Worm (Caenorhabditis elegans) whole organism, L3 larva: ENCODE data around the gene srd-70.

ENCODE experiments used
- daf-12 ChIP-seq: fragments of 150-350 bp; optimal IDR thresholded peaks from 2 replicates; lab custom pipeline; 2014; ENCODE audit warnings: missing biosample characterization, missing genetic modification reagents, missing genetic modification characterization
- elt-2 ChIP-seq: sonication (generic microtip); optimal IDR thresholded peaks from 2 replicates; lab custom pipeline; 2016; ENCODE audit warnings: missing genetic modification reagents, mild to moderate bottlenecking, missing genetic modification characterization, missing compliant biosample characterization
- nhr-237 ChIP-seq: fragments of 150-350 bp; optimal IDR thresholded peaks from 2 replicates; lab custom pipeline; 2014; ENCODE audit warnings: missing biosample characterization, missing genetic modification characterization
- nhr-76 ChIP-seq: fragments of 150-350 bp; sonication (generic microtip); optimal IDR thresholded peaks from 5 replicates; lab custom pipeline; 2014; ENCODE audit warnings: missing biosample characterization, missing genetic modification characterization
- pha-4 ChIP-seq: fragments of 150-350 bp; optimal IDR thresholded peaks from 2 replicates; lab custom pipeline; 2014; ENCODE audit warnings: missing biosample characterization, missing genetic modification reagents, missing genetic modification characterization
- pqm-1 ChIP-seq: fragments of 150-350 bp; optimal IDR thresholded peaks from 2 replicates; lab custom pipeline; 2017; ENCODE audit warnings: missing biosample characterization, missing genetic modification characterization, inconsistent platforms
- unc-62 ChIP-seq: fragments of 150-350 bp; sonication (generic microtip); optimal IDR thresholded peaks from 4 replicates; lab custom pipeline; 2014; ENCODE audit warnings: missing biosample characterization, missing genetic modification reagents, missing genetic modification characterization

ce11 chrV:20485285-20485684 is 31.4 kb downstream of the srd-70 start, which contains the start of gene dhcr-7:
- TF ChIP-seq nhr-237 (tag; lab: Kevin White, UChicago): no peak
- TF ChIP-seq unc-62 (GFP tag; lab: Kevin White, UChicago): no peak
- TF ChIP-seq elt-2 (tag; lab: Kevin White, UChicago): no peak
- TF ChIP-seq daf-12 (tag; lab: Kevin White, UChicago): no peak
- no peak for TF ChIP-seq pqm-1 (tag; lab: Kevin White, UChicago)
- TF ChIP-seq nhr-76: no peak
- TF ChIP-seq pha-4: no peak
